Worm (Caenorhabditis elegans) whole organism, L4/young adult: ENCODE measurements around the gene cld-9.

Source experiments
- dao-5 ChIP-seq: sonication (generic microtip); optimal IDR thresholded peaks from 2 replicates; lab custom pipeline; 2016; ENCODE audit warnings: missing genotype, missing genetic modification characterization, moderate library complexity, missing compliant biosample characterization
- him-1 ChIP-seq: sonication (generic microtip); optimal IDR thresholded peaks from 2 replicates; lab custom pipeline; 2016; ENCODE audit warnings: missing genotype, missing genetic modification reagents, missing genetic modification characterization, missing compliant biosample characterization

DNA sequence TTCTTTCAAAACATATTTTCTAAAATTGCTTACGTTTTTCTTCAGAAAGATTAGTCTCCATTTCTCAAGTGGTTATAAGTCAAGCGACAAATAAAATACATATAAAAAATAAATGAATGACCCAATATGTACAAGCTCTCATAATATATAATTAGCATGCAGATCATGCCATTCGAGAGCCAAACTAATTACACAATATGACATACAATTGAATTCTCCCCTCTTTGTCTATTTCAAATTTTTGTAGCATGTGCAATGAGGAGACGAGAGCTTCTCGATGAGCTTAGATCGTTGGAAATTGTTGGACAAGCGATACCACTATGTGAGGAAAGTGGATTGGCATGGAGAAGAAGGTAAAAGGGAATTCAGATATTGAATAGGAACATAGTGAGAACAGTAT is 44.4 kb downstream of the cld-9 start, which contains the start of gene hlh-34:
- TF ChIP-seq him-1 (tag; lab: Kevin White, UChicago) (no peak), dao-5 (tag; lab: Kevin White, UChicago) (no peak)
